Worm (Caenorhabditis elegans): ENCODE data around the gene fipr-7.

DNA sequence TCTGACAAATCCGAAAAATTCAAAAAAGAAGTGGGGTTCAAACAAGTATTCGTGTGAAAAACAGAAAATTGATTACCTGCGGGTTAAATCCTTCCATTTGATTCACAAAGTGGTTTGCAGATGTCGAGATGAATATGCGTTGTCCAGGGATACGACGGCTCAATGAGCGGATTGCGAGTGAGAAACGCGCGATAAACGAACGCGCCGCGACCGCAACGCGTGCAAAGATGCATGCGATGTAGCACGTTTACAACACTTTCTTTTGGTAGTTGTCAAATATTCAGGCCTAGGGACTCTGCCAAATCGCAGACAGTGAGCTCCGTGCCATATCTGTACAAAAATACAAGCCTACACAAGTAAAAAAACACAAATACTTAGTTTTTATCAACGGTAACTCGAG is 9.0 kb downstream of the fipr-7 start, which contains the start of gene fubl-1:
- no peak for TF ChIP-seq pqm-1 (tag; optimal IDR thresholded peaks at IDR 0.05)
- peak; percentile 39 for TF ChIP-seq ama-1 (optimal IDR thresholded peaks at IDR 0.05)
